Fruit fly (Drosophila melanogaster) whole organism, prepupa: ENCODE measurements around the gene CG7362.
A peak's percentile ranks its signal among the peaks of the same experiment; 100 is the strongest.

Source experiments
- Blimp-1 ChIP-seq: fragments of 200-800 bp; sonication (Bioruptor generic); optimal IDR thresholded peaks from 3 replicates; lab custom pipeline; 2017; ENCODE audit warnings: missing biosample characterization, missing genetic modification characterization, mild to moderate bottlenecking, moderate library complexity, missing genetic modification reagents
- CG10631 ChIP-seq: fragments of 200-800 bp; sonication (Bioruptor generic); optimal IDR thresholded peaks from 2 replicates; lab custom pipeline; 2016; ENCODE audit warnings: missing biosample characterization, missing genetic modification characterization
- CG10669 ChIP-seq: fragments of 200-800 bp; sonication (Bioruptor generic); optimal IDR thresholded peaks from 3 replicates; lab custom pipeline; 2018; ENCODE audit warnings: missing biosample characterization, mild to moderate bottlenecking, missing genetic modification characterization, moderate library complexity
- CG11294 ChIP-seq: fragments of 200-800 bp; sonication (Bioruptor generic); IDR thresholded peaks from 2 replicates; pipeline ENCODE4 v1.3.6; 2022; ENCODE audit warnings: missing biosample characterization, missing genetic modification characterization
- CG11902 ChIP-seq: fragments of 200-800 bp; sonication (Bioruptor generic); optimal IDR thresholded peaks from 3 replicates; lab custom pipeline; 2016; ENCODE audit warnings: missing biosample characterization, missing genetic modification characterization
- CG15336 ChIP-seq: fragments of 200-800 bp; sonication (Bioruptor generic); IDR thresholded peaks from 2 replicates; pipeline ENCODE4 v1.3.6; 2022; ENCODE audit warnings: missing biosample characterization, missing genetic modification characterization
- CG1621 ChIP-seq: fragments of 200-800 bp; sonication (Bioruptor generic); optimal IDR thresholded peaks from 3 replicates; lab custom pipeline; 2018; ENCODE audit warnings: missing biosample characterization, mild to moderate bottlenecking, missing genetic modification characterization
- CG16779 ChIP-seq: fragments of 200-800 bp; sonication (Bioruptor generic); optimal IDR thresholded peaks from 3 replicates; lab custom pipeline; 2017; ENCODE audit warnings: missing biosample characterization, mild to moderate bottlenecking, missing genetic modification characterization
- CG3032 ChIP-seq: fragments of 200-800 bp; optimal IDR thresholded peaks from 2 replicates; lab custom pipeline; 2019; ENCODE audit warnings: missing biosample characterization, mild to moderate bottlenecking, missing genetic modification characterization, moderate library complexity
- CG31627 ChIP-seq: fragments of 200-800 bp; sonication (Bioruptor generic); optimal IDR thresholded peaks from 3 replicates; lab custom pipeline; 2016; ENCODE audit warnings: missing biosample characterization, missing genetic modification characterization
- CG32006 ChIP-seq: fragments of 200-800 bp; sonication (Bioruptor generic); optimal IDR thresholded peaks from 3 replicates; lab custom pipeline; 2017; ENCODE audit warnings: missing biosample characterization, mild to moderate bottlenecking, missing genetic modification characterization
- CG34406 ChIP-seq: fragments of 200-800 bp; sonication (Bioruptor generic); optimal IDR thresholded peaks from 3 replicates; lab custom pipeline; 2016; ENCODE audit warnings: missing biosample characterization, missing genetic modification characterization
- CG3919 ChIP-seq: fragments of 200-800 bp; sonication (Bioruptor generic); optimal IDR thresholded peaks from 3 replicates; lab custom pipeline; 2016; ENCODE audit warnings: missing biosample characterization, missing genetic modification characterization
- CG6163 ChIP-seq: fragments of 200-800 bp; sonication (Bioruptor generic); IDR thresholded peaks from 3 replicates; pipeline ENCODE4 v1.3.6; 2022; ENCODE audit warnings: missing biosample characterization, missing genetic modification characterization
- CG6276 ChIP-seq: fragments of 200-800 bp; sonication (Bioruptor generic); optimal IDR thresholded peaks from 2 replicates; lab custom pipeline; 2017; ENCODE audit warnings: missing biosample characterization, mild to moderate bottlenecking, missing genetic modification characterization
- CG6808 ChIP-seq: fragments of 200-800 bp; sonication (Bioruptor generic); optimal IDR thresholded peaks from 3 replicates; lab custom pipeline; 2017; ENCODE audit warnings: missing biosample characterization, missing genetic modification characterization, mild to moderate bottlenecking, moderate library complexity, missing genetic modification reagents
- CG8119 ChIP-seq: fragments of 200-800 bp; sonication (Bioruptor generic); IDR thresholded peaks from 3 replicates; pipeline ENCODE4 v1.3.6; 2022; ENCODE audit warnings: missing biosample characterization, missing genetic modification characterization
- CG8632 ChIP-seq: fragments of 200-800 bp; sonication (Bioruptor generic); optimal IDR thresholded peaks from 3 replicates; lab custom pipeline; 2016; ENCODE audit warnings: missing biosample characterization, missing genetic modification characterization
- CG9139 ChIP-seq: fragments of 200-800 bp; sonication (Bioruptor generic); optimal IDR thresholded peaks from 3 replicates; lab custom pipeline; 2017; ENCODE audit warnings: missing biosample characterization, mild to moderate bottlenecking, missing genetic modification characterization
- Eip78C ChIP-seq: fragments of 200-800 bp; sonication (Bioruptor generic); peaks from one replicate; lab custom pipeline; 2016; ENCODE audit warnings: missing biosample characterization, missing genetic modification characterization
- Eip93F ChIP-seq: fragments of 200-800 bp; sonication (Bioruptor generic); optimal IDR thresholded peaks from 2 replicates; lab custom pipeline; 2016; ENCODE audit warnings: missing biosample characterization, mild to moderate bottlenecking, missing genetic modification characterization
- Hr38 ChIP-seq: sonication (Bioruptor generic); optimal IDR thresholded peaks from 2 replicates; lab custom pipeline; 2016; ENCODE audit warnings: missing biosample characterization, missing genetic modification characterization
- Hr39 ChIP-seq: fragments of 200-800 bp; sonication (Bioruptor generic); optimal IDR thresholded peaks from 2 replicates; lab custom pipeline; 2016; ENCODE audit warnings: missing biosample characterization, missing genetic modification characterization
- Hr4 ChIP-seq: fragments of 200-800 bp; sonication (Bioruptor generic); optimal IDR thresholded peaks from 3 replicates; lab custom pipeline; 2016; ENCODE audit warnings: missing biosample characterization, missing genetic modification characterization
- Lpt ChIP-seq: fragments of 200-800 bp; sonication (Bioruptor generic); optimal IDR thresholded peaks from 3 replicates; lab custom pipeline; 2016; ENCODE audit warnings: missing biosample characterization, missing genetic modification characterization
- Met ChIP-seq: fragments of 200-800 bp; sonication (Bioruptor generic); optimal IDR thresholded peaks from 3 replicates; lab custom pipeline; 2016; ENCODE audit warnings: missing biosample characterization, missing genetic modification characterization
- OdsH ChIP-seq: fragments of 200-800 bp; sonication (Bioruptor generic); optimal IDR thresholded peaks from 3 replicates; lab custom pipeline; 2016; ENCODE audit warnings: missing biosample characterization, missing genetic modification characterization
- Smox ChIP-seq: fragments of 200-800 bp; sonication (Bioruptor generic); optimal IDR thresholded peaks from 3 replicates; lab custom pipeline; 2016; ENCODE audit warnings: missing biosample characterization, missing genetic modification characterization
- Sox102F ChIP-seq: fragments of 200-800 bp; sonication (Bioruptor generic); optimal IDR thresholded peaks from 2 replicates; lab custom pipeline; 2016; ENCODE audit warnings: missing biosample characterization, mild to moderate bottlenecking, missing genetic modification characterization
- Sox14 ChIP-seq: fragments of 200-800 bp; sonication (Bioruptor generic); optimal IDR thresholded peaks from 3 replicates; lab custom pipeline; 2016; ENCODE audit warnings: missing biosample characterization, missing genetic modification characterization
- Sox15 ChIP-seq: fragments of 200-800 bp; sonication (Bioruptor generic); optimal IDR thresholded peaks from 3 replicates; lab custom pipeline; 2016; ENCODE audit warnings: missing biosample characterization, missing genetic modification characterization
- achi ChIP-seq: fragments of 200-800 bp; sonication (Bioruptor generic); optimal IDR thresholded peaks from 3 replicates; lab custom pipeline; 2016; ENCODE audit warnings: missing biosample characterization, missing genetic modification characterization
- acj6 ChIP-seq: fragments of 200-800 bp; sonication (Bioruptor generic); optimal IDR thresholded peaks from 3 replicates; lab custom pipeline; 2016; ENCODE audit warnings: missing biosample characterization, missing genetic modification characterization
- dac ChIP-seq: fragments of 200-800 bp; sonication (Bioruptor generic); optimal IDR thresholded peaks from 2 replicates; lab custom pipeline; 2017; ENCODE audit warnings: missing biosample characterization, mild to moderate bottlenecking, missing genetic modification characterization
- dsx ChIP-seq: fragments of 200-800 bp; optimal IDR thresholded peaks from 3 replicates; lab custom pipeline; 2019; ENCODE audit warnings: missing biosample characterization, mild to moderate bottlenecking, missing genetic modification characterization, moderate library complexity; ENCODE audit not compliant: poor library complexity, severe bottlenecking
- esn ChIP-seq: fragments of 200-800 bp; sonication (Bioruptor generic); optimal IDR thresholded peaks from 2 replicates; lab custom pipeline; 2016; ENCODE audit warnings: missing biosample characterization, mild to moderate bottlenecking, missing genetic modification characterization, moderate library complexity
- fd59A ChIP-seq: fragments of 200-800 bp; sonication (Bioruptor generic); optimal IDR thresholded peaks from 2 replicates; lab custom pipeline; 2017; ENCODE audit warnings: missing biosample characterization, mild to moderate bottlenecking, missing genetic modification characterization, missing genetic modification reagents
- fd85E ChIP-seq: fragments of 200-800 bp; sonication (Bioruptor generic); optimal IDR thresholded peaks from 3 replicates; lab custom pipeline; 2016; ENCODE audit warnings: missing biosample characterization, missing genetic modification characterization
- fkh ChIP-seq: fragments of 200-800 bp; sonication (Bioruptor generic); optimal IDR thresholded peaks from 3 replicates; lab custom pipeline; 2017; ENCODE audit warnings: missing biosample characterization, mild to moderate bottlenecking, missing genetic modification characterization, moderate library complexity
- net ChIP-seq: fragments of 200-800 bp; sonication (Bioruptor generic); optimal IDR thresholded peaks from 3 replicates; lab custom pipeline; 2016; ENCODE audit warnings: missing biosample characterization, missing genetic modification characterization
- pdm3 ChIP-seq: fragments of 200-800 bp; sonication (Bioruptor generic); optimal IDR thresholded peaks from 3 replicates; lab custom pipeline; 2016; ENCODE audit warnings: missing biosample characterization, missing genetic modification characterization
- salr ChIP-seq, 2 experiments: fragments of 200-800 bp; sonication (Bioruptor generic); optimal IDR thresholded peaks; 3 replicates each; lab custom pipeline; 2016 to 2018; ENCODE audit warnings: missing biosample characterization in 2 of 2, missing genetic modification characterization in 2 of 2, mild to moderate bottlenecking in 1 of 2
- spab ChIP-seq: fragments of 200-800 bp; sonication (Bioruptor generic); optimal IDR thresholded peaks from 2 replicates; lab custom pipeline; 2017; ENCODE audit warnings: missing biosample characterization, mild to moderate bottlenecking, missing genetic modification characterization, missing genetic modification reagents
- ss ChIP-seq, 2 experiments: fragments of 200-800 bp; sonication (Bioruptor generic); optimal IDR thresholded peaks; 2 replicates in 1 of 2; 3 replicates in 1 of 2; lab custom pipeline; 2017 to 2018; ENCODE audit warnings: mild to moderate bottlenecking in 2 of 2, missing biosample characterization in 2 of 2, missing genetic modification characterization in 2 of 2, moderate library complexity in 1 of 2
- svp ChIP-seq: fragments of 200-800 bp; sonication (Bioruptor generic); peaks from one replicate; lab custom pipeline; 2016; ENCODE audit warnings: missing biosample characterization, missing genetic modification characterization
- topi ChIP-seq: fragments of 200-800 bp; sonication (Bioruptor generic); optimal IDR thresholded peaks from 3 replicates; lab custom pipeline; 2016; ENCODE audit warnings: missing biosample characterization, missing genetic modification characterization
- vri ChIP-seq: fragments of 200-800 bp; sonication (Bioruptor generic); optimal IDR thresholded peaks from 3 replicates; lab custom pipeline; 2016; ENCODE audit warnings: missing biosample characterization, mild to moderate bottlenecking, missing genetic modification characterization

CG7362 gene

DNA sequence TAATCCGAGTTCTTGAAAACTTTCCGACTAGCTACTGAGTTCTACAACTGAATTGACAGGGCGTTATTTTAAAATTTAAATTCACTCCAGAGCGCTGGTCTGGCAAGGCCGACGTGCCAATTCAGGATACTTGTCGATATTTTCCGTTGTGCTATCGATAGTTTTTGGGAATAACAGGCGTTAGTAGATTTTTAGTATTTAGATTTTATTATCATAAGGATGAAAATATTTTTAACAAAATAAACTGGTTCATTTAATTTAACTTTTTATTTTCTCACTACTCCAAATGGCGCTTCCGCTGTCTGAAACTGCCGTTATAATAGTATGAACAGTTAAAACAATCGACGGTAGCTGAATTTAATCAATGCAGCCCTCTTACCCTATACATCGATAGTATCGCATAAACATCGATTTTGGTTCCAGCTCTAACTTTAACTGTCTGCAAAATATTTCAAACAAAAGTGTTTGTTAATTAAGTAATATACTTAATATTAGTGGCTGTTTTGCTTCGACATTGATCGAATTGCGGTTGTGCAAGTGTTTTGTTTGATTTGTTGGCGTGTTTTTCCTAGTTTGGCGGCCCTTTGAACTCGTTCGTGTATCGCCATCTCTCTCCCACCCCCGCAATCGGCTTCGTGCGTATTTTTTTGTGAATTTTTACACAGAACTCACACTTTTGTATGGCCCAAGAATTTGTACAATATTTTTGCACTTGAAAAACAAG lies 12.9 kb downstream of the CG7362 start, which contains the start of the genes eff and jvl (continued):
- peak; percentile 64 for TF ChIP-seq esn (GFP tag; lab: Kevin White, UChicago)
- TF ChIP-seq CG3032 (tag; lab: Kevin White, UChicago) = no peak
- peak; percentile 33 for TF ChIP-seq Hr39 (GFP tag; lab: Kevin White, UChicago)
- peak; percentile 50 for TF ChIP-seq Hr4 (GFP tag; lab: Kevin White, UChicago)
- TF ChIP-seq fd59A = no peak
- TF ChIP-seq CG6276 (GFP tag; lab: Kevin White, UChicago) = no peak
- peak; percentile 18 for TF ChIP-seq Eip93F
- no peak for TF ChIP-seq ss (GFP tag; optimal IDR thresholded peaks at IDR 0.05; lab: Kevin White, UChicago)

DNA sequence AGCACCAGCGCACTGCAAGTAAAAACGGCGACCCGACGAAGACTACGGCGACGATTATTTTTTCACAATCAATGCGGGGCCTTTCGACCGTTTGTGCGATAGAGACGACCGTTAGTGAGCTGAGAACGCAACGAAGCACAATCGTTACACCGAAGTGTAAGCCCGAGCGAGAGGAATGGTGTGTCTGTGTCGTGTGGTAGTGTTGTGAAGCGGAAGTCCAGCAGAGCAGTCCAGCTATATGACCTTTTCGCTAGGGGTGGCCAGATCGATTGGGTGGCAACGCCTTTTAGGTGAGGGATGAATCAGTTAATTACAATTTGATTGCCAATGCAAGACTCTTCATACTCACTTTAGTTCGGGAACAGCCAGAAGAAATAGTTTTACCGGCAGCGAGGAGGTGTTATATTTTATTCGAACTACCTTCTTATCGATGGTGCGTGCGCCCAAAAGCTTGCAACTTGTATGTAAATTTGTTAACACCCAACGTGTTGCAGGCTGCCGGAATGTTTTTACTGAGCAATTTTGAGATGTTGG lies 13.5 kb downstream of the CG7362 start:
- TF ChIP-seq Lpt (GFP tag; lab: Kevin White, UChicago) (peak; percentile 11), CG32006 (peak; percentile 37), Sox14 (GFP tag; lab: Kevin White, UChicago) (peak; percentile 73), CG10631 (GFP tag; lab: Kevin White, UChicago) (peak; percentile 56), net (GFP tag; lab: Kevin White, UChicago) (peak; percentile 42), svp (peak; percentile 88), achi (GFP tag; lab: Kevin White, UChicago) (peak; percentile 40), CG16779 (peak; percentile 28), salr (GFP tag; optimal IDR thresholded peaks at IDR 0.05; lab: Kevin White, UChicago) (peak in 1 of 2 experiments; percentile 43), fkh (GFP tag; lab: Kevin White, UChicago) (no peak), Hr38 (GFP tag; lab: Kevin White, UChicago) (no peak), CG6163 (GFP tag; lab: Robert Waterston, UW) (peak; percentile 77), spab (GFP tag; lab: Kevin White, UChicago) (peak; percentile 14), CG3919 (GFP tag; lab: Kevin White, UChicago) (peak; percentile 58), acj6 (GFP tag; lab: Kevin White, UChicago) (peak; percentile 32), Smox (GFP tag; lab: Kevin White, UChicago) (peak; percentile 34), CG1621 (tag; lab: Kevin White, UChicago) (peak; percentile 77), dsx (peak; percentile 61), fd59A (peak; percentile 2), Met (GFP tag; lab: Kevin White, UChicago) (peak; percentile 50), topi (GFP tag; lab: Kevin White, UChicago) (peak; percentile 51), Sox102F (peak; percentile 20), fd85E (GFP tag; lab: Kevin White, UChicago) (peak; percentile 19), Sox15 (GFP tag; lab: Kevin White, UChicago) (no peak), CG6276 (GFP tag; lab: Kevin White, UChicago) (no peak), CG9139 (peak; percentile 65), ss (GFP tag; optimal IDR thresholded peaks at IDR 0.05; lab: Kevin White, UChicago) (peak; percentile 55 to 63), CG6808 (GFP tag; lab: Kevin White, UChicago) (peak; percentile 38), esn (GFP tag; lab: Kevin White, UChicago) (peak; percentile 38), Blimp-1 (GFP tag; lab: Kevin White, UChicago) (no peak), CG8632 (GFP tag; lab: Kevin White, UChicago) (no peak), pdm3 (peak; percentile 53), CG8119 (GFP tag; lab: Robert Waterston, UW) (0 out of 3 replicates have a peak, but pooled peaks have one; percentile 35), CG10669 (GFP tag; lab: Kevin White, UChicago) (no peak), dac (GFP tag; lab: Kevin White, UChicago) (peak; percentile 11), CG11902 (GFP tag; lab: Kevin White, UChicago) (no peak), CG15336 (GFP tag; lab: Robert Waterston, UW) (peak; percentile 33; the same call in 1 of the 2 replicates), CG11294 (no peak), OdsH (GFP tag; lab: Kevin White, UChicago) (peak; percentile 38), Eip78C (GFP tag; lab: Kevin White, UChicago) (peak; percentile 77), CG31627 (GFP tag; lab: Kevin White, UChicago) (peak; percentile 70), Hr39 (GFP tag; lab: Kevin White, UChicago) (peak; percentile 65), vri (GFP tag; lab: Kevin White, UChicago) (peak; percentile 68), CG34406 (GFP tag; lab: Kevin White, UChicago) (peak; percentile 30)
